Worm (Caenorhabditis elegans) whole organism, L4 larva: ENCODE results near the gene tax-6.

Source experiments
- ZK337.2 ChIP-seq: fragments of 200-800 bp; sonication (Bioruptor generic); IDR thresholded peaks from 2 replicates; pipeline ENCODE4 v1.3.6; 2022; ENCODE audit warnings: missing genetic modification reagents, missing genetic modification characterization, missing compliant biosample characterization
- aha-1 ChIP-seq: fragments of 150-350 bp; peaks from one replicate; lab custom pipeline; 2014; ENCODE audit warnings: missing biosample characterization, missing genetic modification characterization
- arid-1 ChIP-seq: fragments of 200-800 bp; sonication (Bioruptor generic); conservative IDR thresholded peaks from 2 replicates; pipeline ENCODE4 v1.3.6; 2022; ENCODE audit warnings: missing genetic modification reagents, missing genetic modification characterization, missing compliant biosample characterization
- ceh-20 ChIP-seq: fragments of 200-800 bp; sonication (Bioruptor generic); IDR thresholded peaks from 2 replicates; pipeline ENCODE4 v1.3.6; 2022; ENCODE audit warnings: missing genetic modification reagents, missing genetic modification characterization, missing compliant biosample characterization
- ceh-28 ChIP-seq: fragments of 150-350 bp; optimal IDR thresholded peaks from 2 replicates; lab custom pipeline; 2014; ENCODE audit warnings: missing biosample characterization, missing genetic modification reagents, missing genetic modification characterization
- ceh-32 ChIP-seq: sonication (generic microtip); optimal IDR thresholded peaks from 2 replicates; lab custom pipeline; 2016; ENCODE audit warnings: mild to moderate bottlenecking, missing genetic modification characterization, missing compliant biosample characterization; ENCODE audit not compliant: poor library complexity
- ceh-62 ChIP-seq: sonication (generic microtip); optimal IDR thresholded peaks from 2 replicates; lab custom pipeline; 2017; ENCODE audit warnings: missing biosample characterization, missing genetic modification characterization
- cey-2 ChIP-seq: sonication (generic microtip); optimal IDR thresholded peaks from 3 replicates; lab custom pipeline; 2017; ENCODE audit warnings: missing genetic modification characterization, mild to moderate bottlenecking, missing compliant biosample characterization, antibody characterized with exemption, borderline replicate concordance; ENCODE audit not compliant: insufficient read depth
- ctbp-1 ChIP-seq: fragments of 200-800 bp; sonication (Bioruptor generic); IDR thresholded peaks from 2 replicates; pipeline ENCODE4 v1.3.6; 2022; ENCODE audit warnings: missing genetic modification reagents, missing genetic modification characterization, missing compliant biosample characterization
- dmd-6 ChIP-seq: fragments of 200-800 bp; sonication (Bioruptor generic); IDR thresholded peaks from 2 replicates; pipeline ENCODE4 v1.3.6; 2022; ENCODE audit warnings: missing genetic modification reagents, missing genetic modification characterization, missing compliant biosample characterization
- dmd-9 ChIP-seq: fragments of 200-800 bp; sonication (Bioruptor generic); IDR thresholded peaks from 2 replicates; pipeline ENCODE4 v1.3.6; 2022; ENCODE audit warnings: missing genetic modification reagents, missing genetic modification characterization, missing compliant biosample characterization
- fkh-10 ChIP-seq: fragments of 150-350 bp; optimal IDR thresholded peaks from 2 replicates; lab custom pipeline; 2014; ENCODE audit warnings: missing biosample characterization, missing genetic modification reagents, missing genetic modification characterization
- hif-1 ChIP-seq, 2 experiments: sonication (generic microtip); optimal IDR thresholded peaks; 2 replicates each; lab custom pipeline; 2016 to 2017; ENCODE audit warnings: missing compliant biosample characterization in 2 of 2, missing genetic modification characterization in 2 of 2, missing genetic modification reagents in 2 of 2, missing genotype in 2 of 2, mild to moderate bottlenecking in 1 of 2
- lin-13 ChIP-seq: fragments of 150-350 bp; optimal IDR thresholded peaks from 2 replicates; lab custom pipeline; 2014; ENCODE audit warnings: missing biosample characterization, missing genetic modification reagents, missing genetic modification characterization
- lin-15B ChIP-seq: fragments of 150-350 bp; sonication (generic microtip); optimal IDR thresholded peaks from 3 replicates; lab custom pipeline; 2014; ENCODE audit warnings: missing biosample characterization, missing genetic modification characterization
- lin-38 ChIP-seq: fragments of 200-800 bp; sonication (Bioruptor generic); IDR thresholded peaks from 2 replicates; pipeline ENCODE4 v1.3.6; 2022; ENCODE audit warnings: missing genetic modification reagents, missing genetic modification characterization, missing compliant biosample characterization
- lsy-2 ChIP-seq, 2 experiments: fragments of 150-350 bp in 1 of 2; sonication (generic microtip) in 1 of 2; optimal IDR thresholded peaks; 2 replicates each; lab custom pipeline; 2014 to 2017; ENCODE audit warnings: missing biosample characterization in 2 of 2, missing genetic modification characterization in 2 of 2
- mdl-1 ChIP-seq, 2 experiments: fragments of 150-350 bp in 1 of 2; sonication (generic microtip) in 1 of 2; optimal IDR thresholded peaks; 2 replicates each; lab custom pipeline; 2014 to 2017; ENCODE audit warnings: missing biosample characterization in 2 of 2, missing genetic modification characterization in 2 of 2
- mep-1 ChIP-seq: fragments of 150-350 bp; sonication (generic microtip); optimal IDR thresholded peaks from 3 replicates; lab custom pipeline; 2014; ENCODE audit warnings: missing biosample characterization, missing genetic modification characterization
- mes-2 ChIP-seq: sonication (generic microtip); optimal IDR thresholded peaks from 2 replicates; lab custom pipeline; 2016; ENCODE audit warnings: missing genotype, mild to moderate bottlenecking, missing genetic modification characterization, missing compliant biosample characterization; ENCODE audit not compliant: poor library complexity, severe bottlenecking
- mxl-2 ChIP-seq: fragments of 200-800 bp; sonication (Bioruptor generic); conservative IDR thresholded peaks from 2 replicates; pipeline ENCODE4 v1.3.6; 2022; ENCODE audit warnings: missing genetic modification reagents, missing genetic modification characterization, missing compliant biosample characterization
- nhr-102 ChIP-seq: sonication (generic microtip); optimal IDR thresholded peaks from 2 replicates; lab custom pipeline; 2016; ENCODE audit warnings: mild to moderate bottlenecking, missing genetic modification characterization, moderate library complexity, missing compliant biosample characterization
- nhr-111 ChIP-seq: fragments of 200-800 bp; sonication (Bioruptor generic); optimal IDR thresholded peaks from 2 replicates; lab custom pipeline; 2018; ENCODE audit warnings: mild to moderate bottlenecking, missing genetic modification characterization, missing compliant biosample characterization
- nhr-25 ChIP-seq: sonication (generic microtip); optimal IDR thresholded peaks from 2 replicates; lab custom pipeline; 2017; ENCODE audit warnings: missing genetic modification characterization, mild to moderate bottlenecking, missing compliant biosample characterization, antibody characterized with exemption, moderate library complexity, borderline replicate concordance; ENCODE audit not compliant: insufficient read depth
- nhr-6 ChIP-seq: fragments of 150-350 bp; optimal IDR thresholded peaks from 2 replicates; lab custom pipeline; 2014; ENCODE audit warnings: missing biosample characterization, missing genetic modification characterization
- nhr-76 ChIP-seq: fragments of 150-350 bp; optimal IDR thresholded peaks from 2 replicates; lab custom pipeline; 2014; ENCODE audit warnings: missing biosample characterization, missing genetic modification characterization
- pha-4 ChIP-seq, 2 experiments: fragments of 150-350 bp in 1 of 2; fragments of 200-800 bp in 1 of 2; sonication (Bioruptor generic) in 1 of 2; IDR thresholded peaks in 1 of 2; optimal IDR thresholded peaks in 1 of 2; 2 replicates each; pipeline versions ENCODE4 v1.3.6 to Lab custom; 2014 to 2022; ENCODE audit warnings: missing genetic modification characterization in 2 of 2, missing genetic modification reagents in 2 of 2, missing biosample characterization in 1 of 2, missing compliant biosample characterization in 1 of 2
- pqm-1 ChIP-seq: sonication (generic microtip); optimal IDR thresholded peaks from 2 replicates; lab custom pipeline; 2017; ENCODE audit warnings: missing biosample characterization, missing genetic modification characterization
- saeg-2 ChIP-seq: fragments of 200-800 bp; sonication (Bioruptor generic); IDR thresholded peaks from 2 replicates; pipeline ENCODE4 v1.3.6; 2022; ENCODE audit warnings: missing genetic modification reagents, missing genetic modification characterization, missing compliant biosample characterization
- set-16 ChIP-seq: fragments of 200-800 bp; sonication (Bioruptor generic); IDR thresholded peaks from 2 replicates; pipeline ENCODE4 v1.3.6; 2022; ENCODE audit warnings: missing genetic modification reagents, missing genetic modification characterization, missing compliant biosample characterization
- skn-1 ChIP-seq: fragments of 150-350 bp; optimal IDR thresholded peaks from 2 replicates; lab custom pipeline; 2014; ENCODE audit warnings: missing biosample characterization, missing genetic modification characterization
- spr-1 ChIP-seq: sonication (generic microtip); optimal IDR thresholded peaks from 2 replicates; lab custom pipeline; 2016; ENCODE audit warnings: mild to moderate bottlenecking, missing genetic modification characterization, missing compliant biosample characterization
- tra-1 ChIP-seq: fragments of 200-800 bp; sonication (Bioruptor generic); IDR thresholded peaks from 2 replicates; pipeline ENCODE4 v1.3.6; 2022; ENCODE audit warnings: missing genetic modification reagents, missing genetic modification characterization, missing compliant biosample characterization
- unc-130 ChIP-seq: sonication (generic microtip); optimal IDR thresholded peaks from 2 replicates; lab custom pipeline; 2016; ENCODE audit warnings: missing genetic modification reagents, missing genetic modification characterization, missing compliant biosample characterization
- unc-39 ChIP-seq: sonication (generic microtip); optimal IDR thresholded peaks from 2 replicates; lab custom pipeline; 2017; ENCODE audit warnings: missing biosample characterization, missing genetic modification characterization
- unc-62 ChIP-seq, 3 experiments: fragments of 150-350 bp in 1 of 3; sonication (generic microtip); optimal IDR thresholded peaks in 2 of 3; peaks in 1 of 3; 1 replicate in 1 of 3; 2 replicates in 2 of 3; lab custom pipeline; 2014 to 2017; ENCODE audit warnings: missing biosample characterization in 3 of 3, missing genetic modification characterization in 3 of 3, missing genetic modification reagents in 3 of 3, missing genotype in 1 of 3
- zfp-2 ChIP-seq: sonication (generic microtip); optimal IDR thresholded peaks from 2 replicates; lab custom pipeline; 2016; ENCODE audit warnings: mild to moderate bottlenecking, missing genetic modification characterization, missing compliant biosample characterization
- ztf-11 ChIP-seq: fragments of 150-350 bp; optimal IDR thresholded peaks from 2 replicates; lab custom pipeline; 2014; ENCODE audit warnings: missing biosample characterization, missing genetic modification characterization

tax-6 gene

ce11 chrIV:10481695-10482094 lies 19.7 kb downstream of the tax-6 start, which contains the start of gene egl-21 (continued):
- TF ChIP-seq spr-1 (tag; lab: Kevin White, UChicago) (no peak), nhr-6 (tag; lab: Kevin White, UChicago) (no peak), ZK337.2 (GFP tag; lab: Robert Waterston, UW) (no peak), ctbp-1 (peak; percentile 76), nhr-76 (tag; lab: Kevin White, UChicago) (no peak), lin-13 (GFP tag; lab: Kevin White, UChicago) (no peak), pqm-1 (no peak), set-16 (GFP tag; lab: Robert Waterston, UW) (peak; percentile 50; the same call in 1 of the 2 replicates), zfp-2 (peak; percentile 34), mes-2 (tag; lab: Kevin White, UChicago) (no peak), mdl-1 (tag; optimal IDR thresholded peaks at IDR 0.05; lab: Kevin White, UChicago) (peak; percentile 60 to 62), ceh-28 (peak; percentile 17), dmd-6 (GFP tag; lab: Robert Waterston, UW) (peak; percentile 54), lin-38 (GFP tag; lab: Robert Waterston, UW) (no peak), unc-39 (tag; lab: Kevin White, UChicago) (no peak), lin-15B (tag; lab: Kevin White, UChicago) (no peak), pha-4 (GFP tag; IDR thresholded peaks at IDR 0.05; lab: Robert Waterston, UW) (no peak), pha-4 (tag; optimal IDR thresholded peaks at IDR 0.05; lab: Kevin White, UChicago) (no peak), arid-1 (GFP tag; lab: Robert Waterston, UW) (peak; percentile 36; the same call in 1 of the 2 replicates), nhr-111 (GFP tag; lab: Kevin White, UChicago) (no peak), ceh-62 (tag; lab: Kevin White, UChicago) (no peak), nhr-102 (tag; lab: Kevin White, UChicago) (no peak), fkh-10 (peak; percentile 93), nhr-25 (tag; lab: Kevin White, UChicago) (no peak), cey-2 (no peak), tra-1 (GFP tag; lab: Robert Waterston, UW) (no peak), mxl-2 (GFP tag; lab: Robert Waterston, UW) (no peak), ceh-20 (GFP tag; lab: Robert Waterston, UW) (no peak), dmd-9 (no peak), skn-1 (tag; lab: Kevin White, UChicago) (no peak), ceh-32 (tag; lab: Kevin White, UChicago) (no peak), hif-1 (tag; optimal IDR thresholded peaks at IDR 0.05; lab: Kevin White, UChicago) (peak in 1 of 2 experiments; percentile 57), mep-1 (peak; percentile 48), ztf-11 (no peak), unc-130 (GFP tag; lab: Kevin White, UChicago) (no peak)
- TF ChIP-seq, all 104 proteins: peak for 21

DNA sequence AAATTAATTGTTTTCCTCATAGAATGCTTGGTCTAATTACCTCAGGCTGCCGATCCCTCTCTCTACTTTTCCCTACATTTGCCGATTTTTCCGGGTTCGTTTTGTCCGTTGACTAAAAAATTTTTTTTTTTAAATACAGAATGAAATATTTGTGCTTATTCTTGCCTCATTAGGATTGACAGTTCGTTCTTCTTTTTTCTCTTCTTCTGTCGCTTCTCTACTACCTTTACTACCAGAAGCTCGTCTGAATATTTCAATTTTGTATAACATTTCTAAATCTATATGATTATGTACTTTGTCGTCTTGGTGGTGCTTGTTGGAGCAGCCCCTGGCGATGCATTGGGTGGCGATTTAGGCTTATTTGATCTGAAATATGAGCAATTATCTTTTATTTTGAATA lies 26.2 kb downstream of the tax-6 start:
- no peak for TF ChIP-seq lsy-2 (tag; optimal IDR thresholded peaks at IDR 0.05; lab: Kevin White, UChicago)
- TF ChIP-seq unc-62 (GFP tag; optimal IDR thresholded peaks at IDR 0.05 in 1 of 2; lab: Kevin White, UChicago), result peak in 1 of 2 experiments; percentile 95
- no peak for TF ChIP-seq unc-62 (tag; optimal IDR thresholded peaks at IDR 0.05; lab: Kevin White, UChicago)

DNA sequence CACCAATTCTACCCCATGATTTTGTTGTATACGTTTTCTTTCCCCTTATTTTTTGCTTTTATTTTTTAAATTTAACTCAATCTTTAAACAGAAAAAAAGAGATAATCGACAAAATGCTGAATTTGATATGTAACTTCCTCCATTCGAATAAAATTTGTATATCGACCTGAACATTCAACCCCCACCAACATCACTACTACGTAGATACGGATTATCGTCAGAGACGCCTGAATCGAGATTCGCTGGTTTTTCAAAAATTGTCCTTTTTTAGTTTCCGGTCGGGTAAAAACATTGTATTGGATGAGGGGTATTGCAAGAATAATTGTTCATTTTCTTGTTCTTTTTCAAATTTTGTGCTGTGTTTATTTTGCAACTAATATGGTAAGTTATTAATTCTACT lies 28.9 kb downstream of the tax-6 start, which contains the start of gene bgnt-1.1:
TSS of gene bgnt-1.1 (plus strand) at position 301 of the 400 bp plus-strand sequence.
- no peak for TF ChIP-seq saeg-2 (GFP tag; lab: Robert Waterston, UW)
- no peak for TF ChIP-seq ceh-28
- peak; percentile 44 for TF ChIP-seq aha-1 (tag; lab: Kevin White, UChicago)
- no peak for TF ChIP-seq set-16 (GFP tag; lab: Robert Waterston, UW)
- TF ChIP-seq, all 104 proteins: peak for 1
